Fruit fly (Drosophila melanogaster): ENCODE results near the gene NimC4.

NimC4 gene

DNA sequence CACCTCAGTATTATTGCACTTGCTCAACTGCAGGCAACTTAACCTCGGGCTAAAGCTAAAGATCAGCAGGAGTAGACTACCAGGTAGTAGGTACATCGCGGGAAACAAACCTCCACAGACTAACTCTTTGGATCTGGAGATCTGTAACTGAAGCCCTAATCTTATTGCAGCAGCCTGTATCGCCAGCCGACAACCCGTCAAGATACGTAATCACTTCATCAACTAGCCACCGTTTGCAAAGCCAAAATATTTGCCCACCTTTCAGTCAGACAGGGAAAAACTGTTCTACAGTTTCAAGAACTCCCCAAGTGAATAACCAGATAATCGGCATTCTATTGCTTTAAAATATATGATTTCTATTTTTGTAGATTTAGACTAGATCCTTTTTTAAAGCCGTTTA, 15.9 kb upstream of the NimC4 start, which contains the start of gene CG18095:
CG18095 (minus strand) TSS at position 101 of the 400 bp plus-strand sequence.
- TF ChIP-seq zf30C (GFP tag; optimal IDR thresholded peaks at IDR 0.05) (no peak), shn (GFP tag; optimal IDR thresholded peaks at IDR 0.05) (no peak), CG11398 (GFP tag; optimal IDR thresholded peaks at IDR 0.05) (no peak), CG14965 (GFP tag; optimal IDR thresholded peaks at IDR 0.05; ENCODE audit: borderline replicate concordance) (no peak), CG14014 (GFP tag; IDR thresholded peaks at IDR 0.05) (no peak), fu2 (GFP tag; optimal IDR thresholded peaks at IDR 0.05) (no peak), CG6683 (GFP tag; optimal IDR thresholded peaks at IDR 0.05) (no peak), ewg (GFP tag; optimal IDR thresholded peaks at IDR 0.05) (no peak), dimm (GFP tag; IDR thresholded peaks at IDR 0.05) (no peak), Usf (GFP tag; optimal IDR thresholded peaks at IDR 0.05) (no peak), Tbp (GFP tag; optimal IDR thresholded peaks at IDR 0.05) (no peak), C15 (GFP tag; IDR thresholded peaks at IDR 0.05) (no peak), Ada2b (GFP tag; IDR thresholded peaks at IDR 0.05) (no peak), zen (tag; optimal IDR thresholded peaks at IDR 0.05) (no peak), Kr (GFP tag; optimal IDR thresholded peaks at IDR 0.05) (no peak), ems (GFP tag; optimal IDR thresholded peaks at IDR 0.05) (no peak), gce (GFP tag; IDR thresholded peaks at IDR 0.05) (no peak), CG7786 (GFP tag; optimal IDR thresholded peaks at IDR 0.05) (no peak)

DNA sequence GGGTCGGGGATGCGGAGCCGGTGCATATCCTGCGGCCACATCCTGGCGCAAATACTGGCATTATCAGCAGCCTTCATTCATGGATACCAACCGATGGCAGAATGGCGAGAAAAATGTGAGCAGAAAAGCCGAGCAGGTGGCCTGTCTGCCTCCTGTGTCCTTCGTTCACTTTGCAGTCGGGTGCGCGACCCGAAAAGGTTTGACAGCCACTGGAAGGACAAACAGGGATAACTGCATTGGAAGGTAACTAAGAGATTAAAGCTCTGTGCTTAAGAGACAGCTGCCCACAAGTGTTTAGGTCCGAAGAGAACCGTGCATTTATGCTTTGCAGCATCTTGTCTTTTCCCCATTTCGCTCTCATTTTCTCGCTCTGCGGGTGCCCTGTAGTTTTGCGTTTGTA, 8.7 kb upstream of the NimC4 start:
- TF ChIP-seq Deaf1 (tag; optimal IDR thresholded peaks at IDR 0.05) (peak; percentile 93), CG1792 (GFP tag; optimal IDR thresholded peaks at IDR 0.05) (no peak), luna (GFP tag; optimal IDR thresholded peaks at IDR 0.05) (no peak), Trl (optimal IDR thresholded peaks at IDR 0.05) (peak; percentile 30 to 61), Trl (GFP tag; optimal IDR thresholded peaks at IDR 0.05) (no peak), Dbx (GFP tag; IDR thresholded peaks at IDR 0.05) (0 out of 3 replicates have a peak, but pooled peaks have one; percentile 11), chinmo (GFP tag; IDR thresholded peaks at IDR 0.05; ENCODE audit: partially characterized antibody) (0 out of 4 replicates have a peak, but pooled peaks have one; percentile 66), CG6654 (GFP tag; optimal IDR thresholded peaks at IDR 0.05) (peak; percentile 62), CG3163 (GFP tag; optimal IDR thresholded peaks at IDR 0.05) (peak; percentile 81), Ets65A (GFP tag) (peak; percentile 83), zen2 (GFP tag; IDR thresholded peaks at IDR 0.05; ENCODE audit: partially characterized antibody) (0 out of 3 replicates have a peak, but pooled peaks have one; percentile 30), CG7271 (tag; optimal IDR thresholded peaks at IDR 0.05) (no peak), CG16779 (GFP tag; IDR thresholded peaks at IDR 0.05) (0 out of 2 replicates have a peak, but pooled peaks have one; percentile 58)

DNA sequence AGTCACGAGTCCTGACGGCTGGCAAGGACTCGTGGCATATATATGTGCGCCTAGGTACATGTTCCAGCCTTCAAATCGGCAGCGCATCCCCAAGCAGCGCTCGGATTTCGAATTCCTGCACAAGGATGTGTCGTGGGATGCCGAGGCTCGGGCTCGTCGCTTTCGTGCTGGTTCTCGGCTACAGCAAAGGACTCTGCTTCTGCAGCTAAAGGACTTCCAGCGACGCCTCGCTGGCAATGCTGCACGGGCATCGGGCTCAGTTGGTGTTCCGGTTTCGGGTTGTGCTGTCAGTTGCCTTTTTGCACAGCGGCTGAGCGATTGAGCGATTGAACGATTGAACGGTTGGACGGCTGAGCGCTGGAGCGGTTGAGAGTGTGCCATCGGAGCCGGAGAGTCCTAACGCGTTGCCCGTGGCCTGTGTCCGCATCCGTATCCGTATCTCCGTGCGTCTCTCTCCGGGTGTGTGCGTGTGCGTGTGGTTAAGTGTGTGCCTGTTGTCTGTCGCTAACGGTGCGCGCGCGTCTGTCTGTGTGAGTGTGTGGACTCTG, 7.4 kb upstream of the NimC4 start, which contains the start of gene nAChRalpha5:
nAChRalpha5 (plus strand) TSS at position 235 of the 548 bp plus-strand sequence.
- TF ChIP-seq CG13123 (GFP tag; optimal IDR thresholded peaks at IDR 0.05) (no peak), Jarid2 (GFP tag; optimal IDR thresholded peaks at IDR 0.05) (peak; percentile 38), Kr (GFP tag; optimal IDR thresholded peaks at IDR 0.05) (no peak), toy (GFP tag; IDR thresholded peaks at IDR 0.05) (no peak), Usf (GFP tag; optimal IDR thresholded peaks at IDR 0.05) (no peak), CG7839 (tag; optimal IDR thresholded peaks at IDR 0.05) (no peak), Six4 (GFP tag; optimal IDR thresholded peaks at IDR 0.05) (no peak), CG18764 (GFP tag; optimal IDR thresholded peaks at IDR 0.05) (no peak), Adf1 (GFP tag; IDR thresholded peaks at IDR 0.05) (peak; percentile 37; the same call in 1 of the 2 replicates), CG16779 (GFP tag; IDR thresholded peaks at IDR 0.05) (peak; percentile 84), Atf-2 (GFP tag; optimal IDR thresholded peaks at IDR 0.05) (no peak), cad (GFP tag; optimal IDR thresholded peaks at IDR 0.05) (no peak), Lim3 (GFP tag; IDR thresholded peaks at IDR 0.05) (no peak), Ets65A (GFP tag) (peak; percentile 90), abd-A (tag; optimal IDR thresholded peaks at IDR 0.05) (peak; percentile 60), pzg (GFP tag; optimal IDR thresholded peaks at IDR 0.05) (no peak), Trl (optimal IDR thresholded peaks at IDR 0.05) (peak in 1 of 2 experiments; percentile 27), Trl (GFP tag; optimal IDR thresholded peaks at IDR 0.05) (no peak), prd (optimal IDR thresholded peaks at IDR 0.05) (no peak), prd (GFP tag; IDR thresholded peaks at IDR 0.05) (peak; percentile 23; the same call in 1 of the 3 replicates), CG12071 (GFP tag; optimal IDR thresholded peaks at IDR 0.05) (no peak), sens (GFP tag) (peak; percentile 28), Med (GFP tag) (peak; percentile 80), CG10543 (GFP tag; optimal IDR thresholded peaks at IDR 0.05) (peak; percentile 2), ewg (GFP tag; optimal IDR thresholded peaks at IDR 0.05) (peak; percentile 28)
